Fruit fly (Drosophila melanogaster): ENCODE results near the gene CG8329.

dm6 chr3L:9643762-9644161 lies 5.8 kb downstream of the CG8329 start, which contains the start of gene CNMaR:
- TF ChIP-seq kay (GFP tag; ENCODE audit: borderline replicate concordance) (no peak), Mnt (GFP tag; optimal IDR thresholded peaks at IDR 0.05) (no peak), CG1620 (GFP tag; optimal IDR thresholded peaks at IDR 0.05) (no peak), CG5204 (GFP tag; optimal IDR thresholded peaks at IDR 0.05) (no peak)

Measured in whole organism, adult.